Worm (Caenorhabditis elegans) whole organism, midembryonic: ENCODE data around the gene T10D4.1.
"Not testable (repeated sequence)": the region's sequence is repeated elsewhere in the genome, so short reads cannot be mapped to it uniquely, and the experiment has no call there.

ENCODE experiments used
- T22C8.4 ChIP-seq: fragments of 200-800 bp; sonication (Bioruptor generic); IDR thresholded peaks from 2 replicates; pipeline ENCODE4 v1.3.6; 2022; ENCODE audit warnings: missing genetic modification characterization, missing compliant biosample characterization
- cog-1 ChIP-seq: sonication (generic microtip); optimal IDR thresholded peaks from 2 replicates; lab custom pipeline; 2016; ENCODE audit warnings: missing genetic modification characterization, missing compliant biosample characterization
- flt-1 ChIP-seq: fragments of 200-800 bp; sonication (Bioruptor generic); IDR thresholded peaks from 2 replicates; pipeline ENCODE4 v1.3.6; 2022; ENCODE audit warnings: missing genetic modification characterization, missing compliant biosample characterization
- klf-2 ChIP-seq: fragments of 200-800 bp; sonication (Bioruptor generic); conservative IDR thresholded peaks from 2 replicates; pipeline ENCODE4 v1.3.6; 2022; ENCODE audit warnings: missing genetic modification reagents, missing genetic modification characterization, missing compliant biosample characterization
- med-1 ChIP-seq: sonication (generic microtip); optimal IDR thresholded peaks from 2 replicates; lab custom pipeline; 2017; ENCODE audit warnings: missing genetic modification characterization, mild to moderate bottlenecking, missing compliant biosample characterization, antibody characterized with exemption, missing genetic modification reagents; ENCODE audit not compliant: insufficient read depth
- ref-1 ChIP-seq: fragments of 200-800 bp; sonication (Bioruptor generic); conservative IDR thresholded peaks from 2 replicates; pipeline ENCODE4 v1.3.6; 2022; ENCODE audit warnings: missing genetic modification reagents, missing genetic modification characterization, missing compliant biosample characterization
- tab-1 ChIP-seq: fragments of 200-800 bp; sonication (Bioruptor generic); IDR thresholded peaks from 2 replicates; pipeline ENCODE4 v1.3.6; 2022; ENCODE audit warnings: missing genetic modification characterization, missing compliant biosample characterization
- ztf-23 ChIP-seq: fragments of 200-800 bp; sonication (Bioruptor generic); IDR thresholded peaks from 2 replicates; pipeline ENCODE4 v1.3.6; 2022; ENCODE audit warnings: missing genetic modification reagents, missing genetic modification characterization, missing compliant biosample characterization
- ztf-29 ChIP-seq: fragments of 200-800 bp; sonication (Bioruptor generic); IDR thresholded peaks from 2 replicates; pipeline ENCODE4 v1.3.6; 2022; ENCODE audit warnings: missing genetic modification reagents, missing genetic modification characterization, missing compliant biosample characterization

DNA sequence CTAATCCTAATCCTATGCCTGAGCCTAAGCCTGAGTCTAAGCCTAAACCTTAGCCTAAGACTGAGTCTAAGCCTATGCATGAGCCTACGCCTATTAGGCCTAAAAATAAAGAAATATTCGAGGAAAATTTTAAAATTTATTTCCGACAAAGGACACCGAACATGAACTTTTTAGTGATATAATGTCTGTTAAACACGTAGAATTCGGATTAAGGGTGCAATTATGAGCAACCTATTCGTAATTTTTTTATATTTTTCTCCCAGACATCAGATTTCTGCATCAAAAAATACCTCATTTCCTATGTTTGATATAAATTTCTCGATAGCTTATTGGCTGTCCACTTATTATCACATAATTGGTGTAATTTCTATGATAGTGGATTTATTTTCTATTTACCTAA is 39.1 kb downstream of the T10D4.1 start, which contains the start of gene Y27F2A.11:
- TF ChIP-seq tab-1 (GFP tag; lab: Robert Waterston, UW); ref-1 (GFP tag; lab: Robert Waterston, UW); klf-2 (GFP tag; lab: Robert Waterston, UW); cog-1 (tag; lab: Kevin White, UChicago); flt-1 (GFP tag; lab: Robert Waterston, UW); med-1; ztf-29 (GFP tag; lab: Robert Waterston, UW); ztf-23 (GFP tag; lab: Robert Waterston, UW); T22C8.4 (GFP tag; lab: Robert Waterston, UW): not testable (repeated sequence)
